Fruit fly (Drosophila melanogaster) Kc167 (cell line): Measurements from ENCODE around the gene CG14073.

Experiments
- Myc ChIP-seq: fragments of >200 bp; optimal IDR thresholded peaks from 2 replicates; lab custom pipeline; 2017; ENCODE audit warnings: missing external identifiers
- Sin3A ChIP-seq: fragments of >200 bp; optimal IDR thresholded peaks from 2 replicates; lab custom pipeline; 2018; ENCODE audit warnings: missing external identifiers
- insv ChIP-seq: fragments of >200 bp; optimal IDR thresholded peaks from 3 replicates; lab custom pipeline; 2018; ENCODE audit warnings: missing external identifiers
- psq ChIP-seq: fragments of >200 bp; optimal IDR thresholded peaks from 2 replicates; lab custom pipeline; 2017; ENCODE audit warnings: missing external identifiers

- TF ChIP-seq insv = no peak
- no peak for TF ChIP-seq Sin3A
- TF ChIP-seq psq (lab: Kevin White, UChicago) = no peak
- TF ChIP-seq Myc (lab: Kevin White, UChicago) = no peak
These were observed 3.8 kb downstream of the CG14073 start for dm6 chr3L:18816719-18817118.
